Fruit fly (Drosophila melanogaster) whole organism, prepupa: Measurements from ENCODE around the gene Kah.

Experiments used
- Blimp-1 ChIP-seq: fragments of 200-800 bp; sonication (Bioruptor generic); optimal IDR thresholded peaks from 3 replicates; lab custom pipeline; 2017; ENCODE audit warnings: missing biosample characterization, missing genetic modification characterization, mild to moderate bottlenecking, moderate library complexity, missing genetic modification reagents
- CG10631 ChIP-seq: fragments of 200-800 bp; sonication (Bioruptor generic); optimal IDR thresholded peaks from 2 replicates; lab custom pipeline; 2016; ENCODE audit warnings: missing biosample characterization, missing genetic modification characterization
- CG10669 ChIP-seq: fragments of 200-800 bp; sonication (Bioruptor generic); optimal IDR thresholded peaks from 3 replicates; lab custom pipeline; 2018; ENCODE audit warnings: missing biosample characterization, mild to moderate bottlenecking, missing genetic modification characterization, moderate library complexity
- CG11294 ChIP-seq: fragments of 200-800 bp; sonication (Bioruptor generic); IDR thresholded peaks from 2 replicates; pipeline ENCODE4 v1.3.6; 2022; ENCODE audit warnings: missing biosample characterization, missing genetic modification characterization
- CG15336 ChIP-seq: fragments of 200-800 bp; sonication (Bioruptor generic); IDR thresholded peaks from 2 replicates; pipeline ENCODE4 v1.3.6; 2022; ENCODE audit warnings: missing biosample characterization, missing genetic modification characterization
- CG1621 ChIP-seq: fragments of 200-800 bp; sonication (Bioruptor generic); optimal IDR thresholded peaks from 3 replicates; lab custom pipeline; 2018; ENCODE audit warnings: missing biosample characterization, mild to moderate bottlenecking, missing genetic modification characterization
- CG16779 ChIP-seq: fragments of 200-800 bp; sonication (Bioruptor generic); optimal IDR thresholded peaks from 3 replicates; lab custom pipeline; 2017; ENCODE audit warnings: missing biosample characterization, mild to moderate bottlenecking, missing genetic modification characterization
- CG3032 ChIP-seq: fragments of 200-800 bp; optimal IDR thresholded peaks from 2 replicates; lab custom pipeline; 2019; ENCODE audit warnings: missing biosample characterization, mild to moderate bottlenecking, missing genetic modification characterization, moderate library complexity
- CG31627 ChIP-seq: fragments of 200-800 bp; sonication (Bioruptor generic); optimal IDR thresholded peaks from 3 replicates; lab custom pipeline; 2016; ENCODE audit warnings: missing biosample characterization, missing genetic modification characterization
- CG32006 ChIP-seq: fragments of 200-800 bp; sonication (Bioruptor generic); optimal IDR thresholded peaks from 3 replicates; lab custom pipeline; 2017; ENCODE audit warnings: missing biosample characterization, mild to moderate bottlenecking, missing genetic modification characterization
- CG34406 ChIP-seq: fragments of 200-800 bp; sonication (Bioruptor generic); optimal IDR thresholded peaks from 3 replicates; lab custom pipeline; 2016; ENCODE audit warnings: missing biosample characterization, missing genetic modification characterization
- CG3919 ChIP-seq: fragments of 200-800 bp; sonication (Bioruptor generic); optimal IDR thresholded peaks from 3 replicates; lab custom pipeline; 2016; ENCODE audit warnings: missing biosample characterization, missing genetic modification characterization
- CG4318 ChIP-seq: fragments of 200-800 bp; sonication (Bioruptor generic); optimal IDR thresholded peaks from 3 replicates; lab custom pipeline; 2017; ENCODE audit warnings: missing biosample characterization, mild to moderate bottlenecking, missing genetic modification characterization
- CG6163 ChIP-seq: fragments of 200-800 bp; sonication (Bioruptor generic); IDR thresholded peaks from 3 replicates; pipeline ENCODE4 v1.3.6; 2022; ENCODE audit warnings: missing biosample characterization, missing genetic modification characterization
- CG6854 ChIP-seq: fragments of 200-800 bp; sonication (Bioruptor generic); optimal IDR thresholded peaks from 2 replicates; lab custom pipeline; 2017; ENCODE audit warnings: missing biosample characterization, mild to moderate bottlenecking, missing genetic modification characterization
- CG7368 ChIP-seq: fragments of 200-800 bp; sonication (Bioruptor generic); optimal IDR thresholded peaks from 3 replicates; lab custom pipeline; 2016; ENCODE audit warnings: missing biosample characterization, missing genetic modification characterization
- CG8119 ChIP-seq: fragments of 200-800 bp; sonication (Bioruptor generic); IDR thresholded peaks from 3 replicates; pipeline ENCODE4 v1.3.6; 2022; ENCODE audit warnings: missing biosample characterization, missing genetic modification characterization
- CG8319 ChIP-seq: fragments of 200-800 bp; sonication (Bioruptor generic); optimal IDR thresholded peaks from 3 replicates; lab custom pipeline; 2016; ENCODE audit warnings: missing biosample characterization, missing genetic modification characterization
- CG9139 ChIP-seq: fragments of 200-800 bp; sonication (Bioruptor generic); optimal IDR thresholded peaks from 3 replicates; lab custom pipeline; 2017; ENCODE audit warnings: missing biosample characterization, mild to moderate bottlenecking, missing genetic modification characterization
- Eip75B ChIP-seq: fragments of 200-800 bp; sonication (Bioruptor generic); optimal IDR thresholded peaks from 3 replicates; lab custom pipeline; 2016; ENCODE audit warnings: missing biosample characterization, missing genetic modification characterization
- Ets21C ChIP-seq: fragments of 200-800 bp; sonication (Bioruptor generic); optimal IDR thresholded peaks from 3 replicates; lab custom pipeline; 2016; ENCODE audit warnings: missing biosample characterization, missing genetic modification characterization
- Ets96B ChIP-seq: fragments of 200-800 bp; optimal IDR thresholded peaks from 2 replicates; lab custom pipeline; 2019; ENCODE audit warnings: missing biosample characterization, mild to moderate bottlenecking, missing genetic modification characterization, moderate library complexity
- Hr38 ChIP-seq: sonication (Bioruptor generic); optimal IDR thresholded peaks from 2 replicates; lab custom pipeline; 2016; ENCODE audit warnings: missing biosample characterization, missing genetic modification characterization
- Hr39 ChIP-seq: fragments of 200-800 bp; sonication (Bioruptor generic); optimal IDR thresholded peaks from 2 replicates; lab custom pipeline; 2016; ENCODE audit warnings: missing biosample characterization, missing genetic modification characterization
- Hr4 ChIP-seq: fragments of 200-800 bp; sonication (Bioruptor generic); optimal IDR thresholded peaks from 3 replicates; lab custom pipeline; 2016; ENCODE audit warnings: missing biosample characterization, missing genetic modification characterization
- Met ChIP-seq: fragments of 200-800 bp; sonication (Bioruptor generic); optimal IDR thresholded peaks from 3 replicates; lab custom pipeline; 2016; ENCODE audit warnings: missing biosample characterization, missing genetic modification characterization
- OdsH ChIP-seq: fragments of 200-800 bp; sonication (Bioruptor generic); optimal IDR thresholded peaks from 3 replicates; lab custom pipeline; 2016; ENCODE audit warnings: missing biosample characterization, missing genetic modification characterization
- Smox ChIP-seq: fragments of 200-800 bp; sonication (Bioruptor generic); optimal IDR thresholded peaks from 3 replicates; lab custom pipeline; 2016; ENCODE audit warnings: missing biosample characterization, missing genetic modification characterization
- Sox102F ChIP-seq: fragments of 200-800 bp; sonication (Bioruptor generic); optimal IDR thresholded peaks from 2 replicates; lab custom pipeline; 2016; ENCODE audit warnings: missing biosample characterization, mild to moderate bottlenecking, missing genetic modification characterization
- Sox14 ChIP-seq: fragments of 200-800 bp; sonication (Bioruptor generic); optimal IDR thresholded peaks from 3 replicates; lab custom pipeline; 2016; ENCODE audit warnings: missing biosample characterization, missing genetic modification characterization
- Sox15 ChIP-seq: fragments of 200-800 bp; sonication (Bioruptor generic); optimal IDR thresholded peaks from 3 replicates; lab custom pipeline; 2016; ENCODE audit warnings: missing biosample characterization, missing genetic modification characterization
- achi ChIP-seq: fragments of 200-800 bp; sonication (Bioruptor generic); optimal IDR thresholded peaks from 3 replicates; lab custom pipeline; 2016; ENCODE audit warnings: missing biosample characterization, missing genetic modification characterization
- acj6 ChIP-seq: fragments of 200-800 bp; sonication (Bioruptor generic); optimal IDR thresholded peaks from 3 replicates; lab custom pipeline; 2016; ENCODE audit warnings: missing biosample characterization, missing genetic modification characterization
- cyc ChIP-seq: fragments of 200-800 bp; sonication (Bioruptor generic); optimal IDR thresholded peaks from 3 replicates; lab custom pipeline; 2016; ENCODE audit warnings: missing biosample characterization, missing genetic modification characterization
- esn ChIP-seq: fragments of 200-800 bp; sonication (Bioruptor generic); optimal IDR thresholded peaks from 2 replicates; lab custom pipeline; 2016; ENCODE audit warnings: missing biosample characterization, mild to moderate bottlenecking, missing genetic modification characterization, moderate library complexity
- fd59A ChIP-seq: fragments of 200-800 bp; sonication (Bioruptor generic); optimal IDR thresholded peaks from 2 replicates; lab custom pipeline; 2017; ENCODE audit warnings: missing biosample characterization, mild to moderate bottlenecking, missing genetic modification characterization, missing genetic modification reagents
- fd85E ChIP-seq: fragments of 200-800 bp; sonication (Bioruptor generic); optimal IDR thresholded peaks from 3 replicates; lab custom pipeline; 2016; ENCODE audit warnings: missing biosample characterization, missing genetic modification characterization
- fkh ChIP-seq: fragments of 200-800 bp; sonication (Bioruptor generic); optimal IDR thresholded peaks from 3 replicates; lab custom pipeline; 2017; ENCODE audit warnings: missing biosample characterization, mild to moderate bottlenecking, missing genetic modification characterization, moderate library complexity
- lz ChIP-seq: fragments of 200-800 bp; sonication (Bioruptor generic); optimal IDR thresholded peaks from 3 replicates; lab custom pipeline; 2016; ENCODE audit warnings: missing biosample characterization, missing genetic modification characterization
- net ChIP-seq: fragments of 200-800 bp; sonication (Bioruptor generic); optimal IDR thresholded peaks from 3 replicates; lab custom pipeline; 2016; ENCODE audit warnings: missing biosample characterization, missing genetic modification characterization
- salr ChIP-seq, 2 experiments: fragments of 200-800 bp; sonication (Bioruptor generic); optimal IDR thresholded peaks; 3 replicates each; lab custom pipeline; 2016 to 2018; ENCODE audit warnings: missing biosample characterization in 2 of 2, missing genetic modification characterization in 2 of 2, mild to moderate bottlenecking in 1 of 2
- ss ChIP-seq, 2 experiments: fragments of 200-800 bp; sonication (Bioruptor generic); optimal IDR thresholded peaks; 2 replicates in 1 of 2; 3 replicates in 1 of 2; lab custom pipeline; 2017 to 2018; ENCODE audit warnings: mild to moderate bottlenecking in 2 of 2, missing biosample characterization in 2 of 2, missing genetic modification characterization in 2 of 2, moderate library complexity in 1 of 2
- svp ChIP-seq: fragments of 200-800 bp; sonication (Bioruptor generic); peaks from one replicate; lab custom pipeline; 2016; ENCODE audit warnings: missing biosample characterization, missing genetic modification characterization
- topi ChIP-seq: fragments of 200-800 bp; sonication (Bioruptor generic); optimal IDR thresholded peaks from 3 replicates; lab custom pipeline; 2016; ENCODE audit warnings: missing biosample characterization, missing genetic modification characterization
- vri ChIP-seq: fragments of 200-800 bp; sonication (Bioruptor generic); optimal IDR thresholded peaks from 3 replicates; lab custom pipeline; 2016; ENCODE audit warnings: missing biosample characterization, mild to moderate bottlenecking, missing genetic modification characterization

Gene Kah

dm6 chr3L:625899-626298, 36.8 kb upstream of the Kah start (continued):
- TF ChIP-seq Hr39 (GFP tag; lab: Kevin White, UChicago) (no peak), esn (no peak), Hr4 (no peak), salr (GFP tag; optimal IDR thresholded peaks at IDR 0.05; lab: Kevin White, UChicago) (no peak), CG32006 (no peak), CG10631 (GFP tag; lab: Kevin White, UChicago) (no peak), OdsH (no peak), CG10669 (no peak), Smox (GFP tag; lab: Kevin White, UChicago) (no peak), achi (no peak), CG6163 (GFP tag; lab: Robert Waterston, UW) (peak; percentile 54; the same call in 2 of the 3 replicates), lz (GFP tag; lab: Kevin White, UChicago) (no peak), cyc (GFP tag; lab: Kevin White, UChicago) (no peak), Sox14 (GFP tag; lab: Kevin White, UChicago) (no peak), Sox102F (GFP tag; lab: Kevin White, UChicago) (no peak), CG34406 (GFP tag; lab: Kevin White, UChicago) (no peak), Hr38 (GFP tag; lab: Kevin White, UChicago) (no peak), CG8119 (GFP tag; lab: Robert Waterston, UW) (0 out of 3 replicates have a peak, but pooled peaks have one; percentile 36), Blimp-1 (GFP tag; lab: Kevin White, UChicago) (no peak), CG9139 (GFP tag; lab: Kevin White, UChicago) (no peak), Ets96B (tag; lab: Kevin White, UChicago) (no peak), net (GFP tag; lab: Kevin White, UChicago) (no peak), ss (GFP tag; optimal IDR thresholded peaks at IDR 0.05; lab: Kevin White, UChicago) (no peak)

- TF ChIP-seq fkh, result peak; percentile 26
- TF ChIP-seq Met (GFP tag; lab: Kevin White, UChicago), result no peak
- TF ChIP-seq CG7368 (GFP tag; lab: Kevin White, UChicago), result no peak
- TF ChIP-seq topi (GFP tag; lab: Kevin White, UChicago), result no peak
- TF ChIP-seq CG16779, result no peak
- TF ChIP-seq CG4318 (GFP tag; lab: Kevin White, UChicago), result no peak
- TF ChIP-seq svp, result peak; percentile 74
- no peak for TF ChIP-seq Ets21C (GFP tag; lab: Kevin White, UChicago)
- no peak for TF ChIP-seq Smox (GFP tag; lab: Kevin White, UChicago)
- TF ChIP-seq achi, result no peak
- no peak for TF ChIP-seq CG11294 (GFP tag; lab: Robert Waterston, UW)
- no peak for TF ChIP-seq vri (GFP tag; lab: Kevin White, UChicago)
- TF ChIP-seq, all 60 proteins: peak for 2
These were observed 35.3 kb upstream of the Kah start for dm6 chr3L:624203-624914.

DNA sequence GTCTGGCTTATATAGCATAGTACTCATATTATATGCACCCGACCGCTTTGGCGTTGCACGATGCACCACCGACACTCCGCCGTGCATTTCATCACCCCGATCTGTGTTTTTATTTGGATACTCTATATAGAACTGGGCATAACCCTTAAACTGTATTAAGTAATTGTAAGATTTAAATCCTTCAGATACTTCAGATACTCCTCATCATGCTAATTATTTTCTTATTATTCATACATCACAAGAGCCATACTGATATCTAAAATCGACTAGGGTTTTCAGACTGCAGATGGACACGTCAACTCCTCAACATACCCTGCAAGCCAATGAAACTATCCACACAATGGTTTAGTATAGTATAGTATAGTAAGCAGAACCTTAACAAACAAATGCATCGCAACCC, 34.5 kb upstream of the Kah start:
- peak; percentile 24 for TF ChIP-seq acj6 (GFP tag; lab: Kevin White, UChicago)
- TF ChIP-seq CG9139 (GFP tag; lab: Kevin White, UChicago), result no peak
- peak; percentile 33; the same call in 1 of the 2 replicates for TF ChIP-seq CG15336
- TF ChIP-seq fd59A (GFP tag; lab: Kevin White, UChicago), result peak; percentile 7
- peak; percentile 18 for TF ChIP-seq topi (GFP tag; lab: Kevin White, UChicago)
- TF ChIP-seq CG6854, result no peak
- no peak for TF ChIP-seq Sox15 (GFP tag; lab: Kevin White, UChicago)
- peak; percentile 7 for TF ChIP-seq Hr39 (GFP tag; lab: Kevin White, UChicago)
- peak; percentile 24 for TF ChIP-seq CG1621 (tag; lab: Kevin White, UChicago)
- no peak for TF ChIP-seq lz (GFP tag; lab: Kevin White, UChicago)
- TF ChIP-seq CG3919 (GFP tag; lab: Kevin White, UChicago), result peak; percentile 11
- no peak for TF ChIP-seq Ets21C (GFP tag; lab: Kevin White, UChicago)
- TF ChIP-seq ss (GFP tag; optimal IDR thresholded peaks at IDR 0.05; lab: Kevin White, UChicago), result no peak
- no peak for TF ChIP-seq Sox102F (GFP tag; lab: Kevin White, UChicago)
- TF ChIP-seq Eip75B (GFP tag; lab: Kevin White, UChicago), result peak; percentile 25
- TF ChIP-seq CG10631 (GFP tag; lab: Kevin White, UChicago), result peak; percentile 30
- TF ChIP-seq cyc (GFP tag; lab: Kevin White, UChicago), result peak; percentile 10
- no peak for TF ChIP-seq CG7368 (GFP tag; lab: Kevin White, UChicago)
- peak; percentile 36 for TF ChIP-seq CG3032 (tag; lab: Kevin White, UChicago)
- peak; percentile 63; the same call in 2 of the 3 replicates for TF ChIP-seq CG6163 (GFP tag; lab: Robert Waterston, UW)
- TF ChIP-seq CG31627 (GFP tag; lab: Kevin White, UChicago), result no peak
- no peak for TF ChIP-seq fd85E (GFP tag; lab: Kevin White, UChicago)
- TF ChIP-seq CG8319 (GFP tag; lab: Kevin White, UChicago), result no peak
- TF ChIP-seq Met (GFP tag; lab: Kevin White, UChicago), result no peak
- TF ChIP-seq Blimp-1 (GFP tag; lab: Kevin White, UChicago), result no peak
- peak; percentile 49 for TF ChIP-seq svp
- TF ChIP-seq salr (GFP tag; optimal IDR thresholded peaks at IDR 0.05; lab: Kevin White, UChicago), result peak in 1 of 2 experiments; percentile 2
- TF ChIP-seq Smox (GFP tag; lab: Kevin White, UChicago), result no peak
- peak; percentile 39 for TF ChIP-seq esn
